Fruit fly (Drosophila melanogaster) whole organism, embryonic: ENCODE measurements around the gene Tomosyn.

Source experiments
- B-H2 ChIP-seq: fragments of 200-800 bp; sonication (Bioruptor generic); optimal IDR thresholded peaks from 2 replicates; lab custom pipeline; 2018; ENCODE audit warnings: missing biosample characterization, mild to moderate bottlenecking, missing genetic modification characterization
- CG10959 ChIP-seq: fragments of 200-800 bp; sonication (Bioruptor generic); IDR thresholded peaks from 2 replicates; pipeline ENCODE4 v1.3.6; 2022; ENCODE audit warnings: missing biosample characterization, missing genetic modification characterization
- CG11085 ChIP-seq: fragments of 200-800 bp; sonication (Bioruptor generic); IDR thresholded peaks from 2 replicates; pipeline ENCODE4 v1.3.6; 2022; ENCODE audit warnings: missing biosample characterization, missing genetic modification characterization
- CG11504 ChIP-seq: fragments of 200-800 bp; sonication (Bioruptor generic); optimal IDR thresholded peaks from 3 replicates; lab custom pipeline; 2019; ENCODE audit warnings: missing biosample characterization, mild to moderate bottlenecking, missing genetic modification characterization, moderate library complexity
- CG12744 ChIP-seq: fragments of 200-800 bp; sonication (Bioruptor generic); optimal IDR thresholded peaks from 2 replicates; lab custom pipeline; 2016; ENCODE audit warnings: missing biosample characterization, missing genetic modification characterization
- CG15269 ChIP-seq: fragments of 200-800 bp; sonication (Bioruptor generic); optimal IDR thresholded peaks from 2 replicates; lab custom pipeline; 2018; ENCODE audit warnings: missing biosample characterization, mild to moderate bottlenecking, missing genetic modification characterization, moderate library complexity
- CG17612 ChIP-seq: fragments of 200-800 bp; sonication (Bioruptor generic); IDR thresholded peaks from 2 replicates; pipeline ENCODE4 v1.3.6; 2022; ENCODE audit warnings: missing biosample characterization, missing genetic modification characterization
- CG18599 ChIP-seq: fragments of 200-800 bp; sonication (Bioruptor generic); optimal IDR thresholded peaks from 3 replicates; lab custom pipeline; 2017; ENCODE audit warnings: missing biosample characterization, missing genetic modification characterization, mild to moderate bottlenecking, moderate library complexity, missing genetic modification reagents
- CG2202 ChIP-seq: fragments of 200-800 bp; sonication (Bioruptor generic); optimal IDR thresholded peaks from 2 replicates; lab custom pipeline; 2018; ENCODE audit warnings: missing biosample characterization, mild to moderate bottlenecking, missing genetic modification characterization
- CG2889 ChIP-seq: fragments of 200-800 bp; sonication (Bioruptor generic); IDR thresholded peaks from 3 replicates; pipeline ENCODE4 v1.3.6; 2022; ENCODE audit warnings: missing biosample characterization, missing genetic modification characterization
- CG30403 ChIP-seq: fragments of 200-800 bp; sonication (Bioruptor generic); optimal IDR thresholded peaks from 3 replicates; lab custom pipeline; 2016; ENCODE audit warnings: missing biosample characterization, missing genetic modification characterization
- CG3065 ChIP-seq: fragments of 200-800 bp; sonication (Bioruptor generic); optimal IDR thresholded peaks from 2 replicates; lab custom pipeline; 2016; ENCODE audit warnings: missing biosample characterization, missing genetic modification characterization
- CG4328 ChIP-seq: fragments of 200-800 bp; sonication (Bioruptor generic); optimal IDR thresholded peaks from 3 replicates; lab custom pipeline; 2017; ENCODE audit warnings: missing biosample characterization, missing genetic modification reagents, missing genetic modification characterization
- CG4617 ChIP-seq: fragments of 200-800 bp; sonication (Bioruptor generic); optimal IDR thresholded peaks from 3 replicates; lab custom pipeline; 2016; ENCODE audit warnings: missing biosample characterization, missing genetic modification characterization, borderline replicate concordance
- CG4854 ChIP-seq: fragments of 200-800 bp; sonication (Bioruptor generic); optimal IDR thresholded peaks from 2 replicates; lab custom pipeline; 2016; ENCODE audit warnings: missing biosample characterization, missing genetic modification characterization, inconsistent platforms
- CG6654 ChIP-seq: fragments of 200-800 bp; sonication (Bioruptor generic); optimal IDR thresholded peaks from 2 replicates; lab custom pipeline; 2017; ENCODE audit warnings: missing biosample characterization, mild to moderate bottlenecking, missing genetic modification characterization
- CG7357 ChIP-seq: fragments of 200-800 bp; sonication (Bioruptor generic); IDR thresholded peaks from 3 replicates; pipeline ENCODE4 v1.3.6; 2022; ENCODE audit warnings: missing biosample characterization, missing genetic modification characterization
- CG7745 ChIP-seq: fragments of 200-800 bp; sonication (Bioruptor generic); optimal IDR thresholded peaks from 2 replicates; lab custom pipeline; 2018; ENCODE audit warnings: missing biosample characterization, mild to moderate bottlenecking, missing genetic modification characterization, moderate library complexity
- CG8290 ChIP-seq, 3 experiments: fragments of 200-800 bp; sonication (Bioruptor generic); optimal IDR thresholded peaks; 2 replicates each; lab custom pipeline; 2016 to 2019; ENCODE audit warnings: missing biosample characterization in 3 of 3, missing genetic modification characterization in 3 of 3, mild to moderate bottlenecking in 2 of 3, moderate library complexity in 1 of 3
- D ChIP-seq, 2 experiments: fragments of 200-800 bp in 1 of 2; fragments of >200 bp in 1 of 2; sonication (Bioruptor generic) in 1 of 2; optimal IDR thresholded peaks; 2 replicates in 1 of 2; 3 replicates in 1 of 2; lab custom pipeline; 2017; ENCODE audit warnings: mild to moderate bottlenecking in 1 of 2, missing biosample characterization in 1 of 2, missing genetic modification characterization in 1 of 2, missing genetic modification reagents in 1 of 2
- Dad ChIP-seq: fragments of 200-800 bp; sonication (Bioruptor generic); optimal IDR thresholded peaks from 3 replicates; lab custom pipeline; 2016; ENCODE audit warnings: missing biosample characterization, missing genetic modification characterization
- Doc3 ChIP-seq: fragments of 200-800 bp; sonication (Bioruptor generic); IDR thresholded peaks from 3 replicates; pipeline ENCODE4 v1.3.6; 2022; ENCODE audit warnings: missing biosample characterization, missing genetic modification characterization; ENCODE audit not compliant: partially characterized antibody
- Dp ChIP-seq: fragments of 200-800 bp; sonication (Bioruptor generic); optimal IDR thresholded peaks from 2 replicates; lab custom pipeline; 2018; ENCODE audit warnings: missing biosample characterization, mild to moderate bottlenecking, missing genetic modification characterization, moderate library complexity
- Eip74EF ChIP-seq, 2 experiments: fragments of 200-800 bp in 1 of 2; fragments of >200 bp in 1 of 2; sonication (Bioruptor generic) in 1 of 2; optimal IDR thresholded peaks; 2 replicates each; lab custom pipeline; 2017 to 2019; ENCODE audit warnings: missing biosample characterization in 2 of 2, missing genetic modification characterization in 2 of 2, mild to moderate bottlenecking in 1 of 2, moderate library complexity in 1 of 2
- Fer3 ChIP-seq: fragments of 200-800 bp; sonication (Bioruptor generic); optimal IDR thresholded peaks from 2 replicates; lab custom pipeline; 2018; ENCODE audit warnings: missing biosample characterization, mild to moderate bottlenecking, missing genetic modification characterization, moderate library complexity
- Gsc ChIP-seq: fragments of 200-800 bp; sonication (Bioruptor generic); IDR thresholded peaks from 2 replicates; pipeline ENCODE4 v1.3.6; 2022; ENCODE audit warnings: missing biosample characterization, missing genetic modification characterization
- HLHmδ ChIP-seq: fragments of 200-800 bp; sonication (Bioruptor generic); optimal IDR thresholded peaks from 2 replicates; lab custom pipeline; 2018; ENCODE audit warnings: missing biosample characterization, mild to moderate bottlenecking, missing genetic modification characterization, moderate library complexity
- Hand ChIP-seq: fragments of 200-800 bp; sonication (Bioruptor generic); optimal IDR thresholded peaks from 2 replicates; lab custom pipeline; 2017; ENCODE audit warnings: mild to moderate bottlenecking, missing biosample characterization, missing genetic modification reagents, missing genetic modification characterization
- Hey ChIP-seq: fragments of 200-800 bp; sonication (Bioruptor generic); optimal IDR thresholded peaks from 3 replicates; lab custom pipeline; 2018; ENCODE audit warnings: missing biosample characterization, mild to moderate bottlenecking, missing genetic modification characterization
- Hr3 ChIP-seq: fragments of 200-800 bp; sonication (Bioruptor generic); optimal IDR thresholded peaks from 3 replicates; lab custom pipeline; 2016; ENCODE audit warnings: missing biosample characterization, missing genetic modification characterization
- Lpt ChIP-seq: fragments of >200 bp; optimal IDR thresholded peaks from 2 replicates; lab custom pipeline; 2018; ENCODE audit warnings: missing biosample characterization, missing genetic modification characterization
- Max ChIP-seq: fragments of 200-800 bp; sonication (Bioruptor generic); optimal IDR thresholded peaks from 2 replicates; lab custom pipeline; 2016; ENCODE audit warnings: missing biosample characterization, mild to moderate bottlenecking, missing genetic modification characterization
- Oli ChIP-seq: fragments of 200-800 bp; sonication (Bioruptor generic); optimal IDR thresholded peaks from 2 replicates; lab custom pipeline; 2018; ENCODE audit warnings: missing biosample characterization, mild to moderate bottlenecking, missing genetic modification characterization, moderate library complexity
- PHDP ChIP-seq: fragments of 200-800 bp; sonication (Bioruptor generic); optimal IDR thresholded peaks from 3 replicates; lab custom pipeline; 2018; ENCODE audit warnings: missing biosample characterization, mild to moderate bottlenecking, missing genetic modification characterization, moderate library complexity
- Rfx ChIP-seq: fragments of 200-800 bp; sonication (Bioruptor generic); IDR thresholded peaks from 2 replicates; pipeline ENCODE4 v1.3.6; 2022; ENCODE audit warnings: missing biosample characterization, missing genetic modification characterization
- abd-A ChIP-seq: fragments of 200-800 bp; sonication (Bioruptor generic); optimal IDR thresholded peaks from 3 replicates; lab custom pipeline; 2019; ENCODE audit warnings: missing biosample characterization, mild to moderate bottlenecking, missing genetic modification characterization, moderate library complexity
- ac ChIP-seq: fragments of 200-800 bp; sonication (Bioruptor generic); optimal IDR thresholded peaks from 3 replicates; lab custom pipeline; 2017; ENCODE audit warnings: missing biosample characterization, mild to moderate bottlenecking, missing genetic modification characterization
- ci ChIP-seq: fragments of 200-800 bp; sonication (Bioruptor generic); IDR thresholded peaks from 3 replicates; pipeline ENCODE4 v1.3.6; 2022; ENCODE audit warnings: missing biosample characterization, missing genetic modification characterization
- dpn ChIP-seq, 2 experiments: fragments of 200-800 bp; sonication (Bioruptor generic); optimal IDR thresholded peaks; 3 replicates each; lab custom pipeline; 2016; ENCODE audit warnings: missing biosample characterization in 2 of 2, missing genetic modification characterization in 2 of 2
- gfzf ChIP-seq: fragments of 200-800 bp; sonication (Bioruptor generic); optimal IDR thresholded peaks from 2 replicates; lab custom pipeline; 2016; ENCODE audit warnings: missing biosample characterization, mild to moderate bottlenecking, missing genetic modification characterization, moderate library complexity
- hkb ChIP-seq, 2 experiments: fragments of 200-800 bp in 1 of 2; fragments of >200 bp in 1 of 2; sonication (Bioruptor generic) in 1 of 2; IDR thresholded peaks in 1 of 2; optimal IDR thresholded peaks in 1 of 2; 2 replicates each; pipeline versions ENCODE4 v1.3.6 to Lab custom; 2017 to 2022; ENCODE audit warnings: missing biosample characterization in 1 of 2, missing genetic modification characterization in 1 of 2
- pho ChIP-seq: fragments of 200-800 bp; sonication (Bioruptor generic); optimal IDR thresholded peaks from 2 replicates; lab custom pipeline; 2016; ENCODE audit warnings: missing biosample characterization, missing genetic modification characterization
- psq ChIP-seq: fragments of 200-800 bp; sonication (Bioruptor generic); optimal IDR thresholded peaks from 2 replicates; lab custom pipeline; 2017; ENCODE audit warnings: missing biosample characterization, missing genetic modification characterization
- sisA ChIP-seq: fragments of 200-800 bp; sonication (Bioruptor generic); IDR thresholded peaks from 2 replicates; pipeline ENCODE4 v1.3.6; 2022; ENCODE audit warnings: missing biosample characterization, missing genetic modification characterization
- wor ChIP-seq: fragments of 200-800 bp; sonication (Bioruptor generic); IDR thresholded peaks from 2 replicates; pipeline ENCODE4 v1.3.6; 2022; ENCODE audit warnings: missing biosample characterization, missing genetic modification characterization
- z ChIP-seq: fragments of 200-800 bp; sonication (Bioruptor generic); IDR thresholded peaks from 3 replicates; pipeline ENCODE4 v1.3.6; 2022; ENCODE audit warnings: missing biosample characterization, missing genetic modification characterization
- zfh2 ChIP-seq: fragments of 200-800 bp; sonication (Bioruptor generic); optimal IDR thresholded peaks from 2 replicates; lab custom pipeline; 2016; ENCODE audit warnings: missing biosample characterization, missing genetic modification characterization

Gene Tomosyn

dm6 chrX:12669659-12670488, 38.5 kb downstream of the Tomosyn start (continued):
- TF ChIP-seq Max (GFP tag; lab: Kevin White, UChicago) (peak; percentile 15), CG11085 (peak; percentile 54; the same call in 1 of the 2 replicates), Hey (tag; lab: Kevin White, UChicago) (peak; percentile 10), CG10959 (GFP tag; lab: Robert Waterston, UW) (no peak), hkb (optimal IDR thresholded peaks at IDR 0.05; lab: Kevin White, UChicago) (no peak), hkb (GFP tag; IDR thresholded peaks at IDR 0.05; lab: Robert Waterston, UW) (peak; percentile 57), z (GFP tag; lab: Robert Waterston, UW) (no peak), CG4328 (GFP tag; lab: Kevin White, UChicago) (no peak), ci (GFP tag; lab: Robert Waterston, UW) (peak; percentile 67; the same call in 2 of the 3 replicates), CG3065 (GFP tag; lab: Kevin White, UChicago) (no peak), Hand (peak; percentile 58), gfzf (GFP tag; lab: Kevin White, UChicago) (no peak), Hr3 (GFP tag; lab: Kevin White, UChicago) (peak; percentile 28), ac (GFP tag; lab: Kevin White, UChicago) (no peak), CG15269 (tag; lab: Kevin White, UChicago) (peak; percentile 78), sisA (GFP tag; lab: Robert Waterston, UW) (peak; percentile 68), CG18599 (GFP tag; lab: Kevin White, UChicago) (peak; percentile 74), PHDP (tag; lab: Kevin White, UChicago) (peak; percentile 65), CG12744 (peak; percentile 52), Fer3 (tag; lab: Kevin White, UChicago) (peak; percentile 83), Lpt (no peak), psq (GFP tag; lab: Kevin White, UChicago) (no peak), HLHmδ (no peak), Rfx (GFP tag; lab: Robert Waterston, UW) (peak; percentile 84), Dp (no peak), CG6654 (GFP tag; lab: Kevin White, UChicago) (no peak), CG7745 (no peak), Eip74EF (GFP tag; optimal IDR thresholded peaks at IDR 0.05; lab: Kevin White, UChicago) (peak in 1 of 2 experiments; percentile 51), CG7357 (no peak), wor (GFP tag; lab: Robert Waterston, UW) (no peak), CG4854 (GFP tag; lab: Kevin White, UChicago) (peak; percentile 40), CG17612 (GFP tag; lab: Robert Waterston, UW) (peak; percentile 52; the same call in 1 of the 2 replicates), CG30403 (GFP tag; lab: Kevin White, UChicago) (peak; percentile 75), CG2889 (no peak), CG11504 (tag; lab: Kevin White, UChicago) (peak; percentile 77), Oli (tag; lab: Kevin White, UChicago) (peak; percentile 61), B-H2 (GFP tag; lab: Kevin White, UChicago) (peak; percentile 64), dpn (GFP tag; optimal IDR thresholded peaks at IDR 0.05; lab: Kevin White, UChicago) (peak; percentile 67 to 71), CG8290 (GFP tag; optimal IDR thresholded peaks at IDR 0.05; lab: Kevin White, UChicago) (no peak), CG8290 (tag; optimal IDR thresholded peaks at IDR 0.05; lab: Kevin White, UChicago) (peak in 1 of 2 experiments; percentile 93), CG4617 (GFP tag; lab: Kevin White, UChicago) (no peak), pho (peak; percentile 66), zfh2 (peak; percentile 77), CG2202 (tag; lab: Kevin White, UChicago) (no peak), Gsc (no peak), D (optimal IDR thresholded peaks at IDR 0.05; lab: Kevin White, UChicago) (no peak), D (GFP tag; optimal IDR thresholded peaks at IDR 0.05; lab: Kevin White, UChicago) (no peak), abd-A (tag; lab: Kevin White, UChicago) (no peak), Doc3 (GFP tag; lab: Robert Waterston, UW) (no peak), Dad (GFP tag; lab: Kevin White, UChicago) (peak; percentile 28)
